Fruit fly (Drosophila melanogaster): ENCODE data around the gene CG7420.
A peak's percentile ranks its signal among the peaks of the same experiment; 100 is the strongest.

The CG7420 gene

DNA sequence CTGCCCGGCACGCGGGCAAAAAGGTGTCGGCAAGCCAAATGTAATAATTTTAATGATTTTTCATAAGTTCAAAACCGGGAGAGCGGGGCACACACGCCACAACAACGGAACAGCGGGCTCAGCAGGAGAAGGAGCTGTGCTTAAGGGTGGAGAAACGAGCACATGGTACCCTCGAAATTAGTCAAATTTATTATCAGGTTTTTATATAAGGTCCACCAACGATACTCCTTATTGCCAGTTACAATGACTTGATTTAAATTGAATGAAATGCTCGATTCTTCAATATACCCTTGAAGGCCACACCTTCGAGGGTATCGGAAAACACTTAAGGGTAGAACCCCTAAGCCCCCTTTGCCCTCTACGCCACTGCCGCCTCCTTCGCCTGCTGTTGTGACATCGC lies 29.3 kb downstream of the CG7420 start (continued):
- TF ChIP-seq Neu2 (GFP tag; optimal IDR thresholded peaks at IDR 0.05; ENCODE audit: borderline replicate concordance) (no peak), CG10959 (GFP tag; IDR thresholded peaks at IDR 0.05) (peak; percentile 80), HmgZ (tag; optimal IDR thresholded peaks at IDR 0.05) (no peak), CG7987 (GFP tag; optimal IDR thresholded peaks at IDR 0.05) (no peak), vvl (GFP tag; IDR thresholded peaks at IDR 0.05) (peak; percentile 80), klu (GFP tag; IDR thresholded peaks at IDR 0.05) (no peak), CG2116 (GFP tag; optimal IDR thresholded peaks at IDR 0.05) (no peak), pum (GFP tag; optimal IDR thresholded peaks at IDR 0.05) (peak; percentile 29), CG4282 (GFP tag; optimal IDR thresholded peaks at IDR 0.05) (no peak), peb (GFP tag; IDR thresholded peaks at IDR 0.05) (peak; percentile 33; the same call in 1 of the 2 replicates), ken (GFP tag; IDR thresholded peaks at IDR 0.05) (peak; percentile 56; the same call in 1 of the 3 replicates), salm (tag; optimal IDR thresholded peaks at IDR 0.05) (no peak), Max (GFP tag; optimal IDR thresholded peaks at IDR 0.05) (no peak), Doc3 (GFP tag; IDR thresholded peaks at IDR 0.05; ENCODE audit: partially characterized antibody) (no peak), Drgx (GFP tag; IDR thresholded peaks at IDR 0.05) (no peak), CG8089 (GFP tag; optimal IDR thresholded peaks at IDR 0.05) (no peak), unpg (GFP tag; optimal IDR thresholded peaks at IDR 0.05) (peak; percentile 29), nerfin-2 (GFP tag; IDR thresholded peaks at IDR 0.05; ENCODE audit: partially characterized antibody) (no peak), CG1529 (GFP tag; optimal IDR thresholded peaks at IDR 0.05) (no peak), CG2120 (GFP tag; optimal IDR thresholded peaks at IDR 0.05) (peak; percentile 7), CG4854 (GFP tag; optimal IDR thresholded peaks at IDR 0.05) (no peak), Pdp1 (GFP tag; optimal IDR thresholded peaks at IDR 0.05) (peak; percentile 11 to 36), NC2β (GFP tag; optimal IDR thresholded peaks at IDR 0.05) (no peak), Hr3 (GFP tag; optimal IDR thresholded peaks at IDR 0.05) (peak; percentile 5), ttk (GFP tag; IDR thresholded peaks at IDR 0.05) (peak; percentile 26; the same call in 1 of the 2 replicates), wek (GFP tag; optimal IDR thresholded peaks at IDR 0.05) (no peak), CG9932 (GFP tag; IDR thresholded peaks at IDR 0.05) (peak; percentile 33; the same call in 1 of the 2 replicates), rib (GFP tag; IDR thresholded peaks at IDR 0.05) (no peak), E2f1 (GFP tag; IDR thresholded peaks at IDR 0.05) (peak; percentile 64), YL-1 (GFP tag; optimal IDR thresholded peaks at IDR 0.05) (no peak), oc (tag; optimal IDR thresholded peaks at IDR 0.05) (no peak), CG13296 (GFP tag; optimal IDR thresholded peaks at IDR 0.05) (no peak), CG12391 (tag; optimal IDR thresholded peaks at IDR 0.05) (peak; percentile 34), otp (GFP tag; IDR thresholded peaks at IDR 0.05) (peak; percentile 65; the same call in 2 of the 3 replicates), lbe (GFP tag; optimal IDR thresholded peaks at IDR 0.05) (no peak), Optix (GFP tag; IDR thresholded peaks at IDR 0.05) (peak; percentile 64; the same call in 1 of the 3 replicates), dm (GFP tag; optimal IDR thresholded peaks at IDR 0.05) (no peak), CG14014 (GFP tag; IDR thresholded peaks at IDR 0.05) (0 out of 2 replicates have a peak, but pooled peaks have one; percentile 35), Dad (GFP tag; optimal IDR thresholded peaks at IDR 0.05) (no peak), Lhr (GFP tag; optimal IDR thresholded peaks at IDR 0.05) (no peak), CG8478 (optimal IDR thresholded peaks at IDR 0.05) (no peak), Chrac-16 (GFP tag; optimal IDR thresholded peaks at IDR 0.05) (no peak), CG8388 (GFP tag; optimal IDR thresholded peaks at IDR 0.05) (peak; percentile 25), CG8359 (GFP tag; optimal IDR thresholded peaks at IDR 0.05; ENCODE audit: borderline replicate concordance) (no peak), lola (GFP tag; optimal IDR thresholded peaks at IDR 0.05) (peak in 1 of 3 experiments; percentile 41), Ravus (GFP tag; IDR thresholded peaks at IDR 0.05) (no peak), CG18619 (GFP tag; optimal IDR thresholded peaks at IDR 0.05) (no peak), CG33557 (GFP tag; optimal IDR thresholded peaks at IDR 0.05) (no peak), C15 (GFP tag; IDR thresholded peaks at IDR 0.05) (no peak), nerfin-1 (tag; optimal IDR thresholded peaks at IDR 0.05) (no peak), pita (GFP tag; optimal IDR thresholded peaks at IDR 0.05) (no peak)

Measured in whole organism, embryonic.